Worm (Caenorhabditis elegans) whole organism, late embryonic: Measurements from ENCODE around the gene ZK792.7.

Experiments used
- C08G9.2 ChIP-seq: sonication (generic microtip); optimal IDR thresholded peaks from 2 replicates; lab custom pipeline; 2016; ENCODE audit warnings: mild to moderate bottlenecking, missing genetic modification characterization, moderate library complexity, missing compliant biosample characterization
- K02D7.2 ChIP-seq: sonication (generic microtip); optimal IDR thresholded peaks from 2 replicates; lab custom pipeline; 2017; ENCODE audit warnings: mild to moderate bottlenecking, missing genetic modification characterization, missing compliant biosample characterization
- K09A11.1 ChIP-seq: sonication (generic microtip); optimal IDR thresholded peaks from 2 replicates; lab custom pipeline; 2017; ENCODE audit warnings: antibody characterized with exemption, mild to moderate bottlenecking, missing genetic modification characterization, missing compliant biosample characterization; ENCODE audit not compliant: insufficient read depth
- T23F11.4 ChIP-seq: fragments of 200-800 bp; sonication (Bioruptor generic); optimal IDR thresholded peaks from 2 replicates; lab custom pipeline; 2018; ENCODE audit warnings: mild to moderate bottlenecking, missing genetic modification characterization, missing compliant biosample characterization
- ahr-1 ChIP-seq: sonication (generic microtip); optimal IDR thresholded peaks from 2 replicates; lab custom pipeline; 2016; ENCODE audit warnings: missing genetic modification characterization, missing compliant biosample characterization
- ceh-14 ChIP-seq: sonication (generic microtip); optimal IDR thresholded peaks from 2 replicates; lab custom pipeline; 2016; ENCODE audit warnings: missing genotype, missing genetic modification characterization, missing compliant biosample characterization
- ceh-18 ChIP-seq: sonication (generic microtip); optimal IDR thresholded peaks from 2 replicates; lab custom pipeline; 2016; ENCODE audit warnings: missing genetic modification characterization, missing compliant biosample characterization
- ceh-19 ChIP-seq: fragments of 200-800 bp; sonication (Bioruptor generic); optimal IDR thresholded peaks from 2 replicates; lab custom pipeline; 2018; ENCODE audit warnings: mild to moderate bottlenecking, missing genetic modification characterization, missing compliant biosample characterization
- ceh-24 ChIP-seq: sonication (generic microtip); optimal IDR thresholded peaks from 2 replicates; lab custom pipeline; 2016; ENCODE audit warnings: mild to moderate bottlenecking, missing genetic modification characterization, missing compliant biosample characterization
- ceh-30 ChIP-seq: fragments of 150-350 bp; optimal IDR thresholded peaks from 2 replicates; lab custom pipeline; 2014; ENCODE audit warnings: missing biosample characterization, missing genetic modification characterization
- ceh-31 ChIP-seq: sonication (generic microtip); optimal IDR thresholded peaks from 2 replicates; lab custom pipeline; 2016; ENCODE audit warnings: missing genetic modification characterization, missing compliant biosample characterization
- ceh-45 ChIP-seq: fragments of 200-800 bp; sonication (Bioruptor generic); IDR thresholded peaks from 2 replicates; pipeline ENCODE4 v1.3.6; 2022; ENCODE audit warnings: missing genetic modification reagents, missing genetic modification characterization, missing compliant biosample characterization
- ceh-48 ChIP-seq: sonication (generic microtip); optimal IDR thresholded peaks from 2 replicates; lab custom pipeline; 2016; ENCODE audit warnings: missing genetic modification characterization, inconsistent platforms, missing compliant biosample characterization
- ceh-9 ChIP-seq: sonication (generic microtip); optimal IDR thresholded peaks from 2 replicates; lab custom pipeline; 2016; ENCODE audit warnings: mild to moderate bottlenecking, missing genetic modification characterization, inconsistent platforms, missing compliant biosample characterization
- elt-2 ChIP-seq: sonication (generic microtip); optimal IDR thresholded peaks from 2 replicates; lab custom pipeline; 2016; ENCODE audit warnings: missing genetic modification reagents, missing genetic modification characterization, missing compliant biosample characterization
- ets-4 ChIP-seq: sonication (generic microtip); optimal IDR thresholded peaks from 2 replicates; lab custom pipeline; 2016; ENCODE audit warnings: missing genetic modification characterization, missing compliant biosample characterization
- fax-1 ChIP-seq: sonication (generic microtip); optimal IDR thresholded peaks from 2 replicates; lab custom pipeline; 2016; ENCODE audit warnings: missing genotype, missing genetic modification characterization, missing compliant biosample characterization
- fkh-10 ChIP-seq: fragments of 150-350 bp; optimal IDR thresholded peaks from 2 replicates; lab custom pipeline; 2014; ENCODE audit warnings: missing biosample characterization, missing genetic modification reagents, missing genetic modification characterization
- fkh-6 ChIP-seq: sonication (generic microtip); optimal IDR thresholded peaks from 2 replicates; lab custom pipeline; 2016; ENCODE audit warnings: missing genetic modification characterization, missing compliant biosample characterization
- hlh-15 ChIP-seq: sonication (generic microtip); optimal IDR thresholded peaks from 2 replicates; lab custom pipeline; 2016; ENCODE audit warnings: missing genetic modification characterization, missing compliant biosample characterization
- hlh-30 ChIP-seq: sonication (generic microtip); optimal IDR thresholded peaks from 2 replicates; lab custom pipeline; 2017; ENCODE audit warnings: antibody characterized with exemption, missing genetic modification characterization, missing compliant biosample characterization; ENCODE audit not compliant: insufficient read depth
- hlh-6 ChIP-seq: sonication (generic microtip); optimal IDR thresholded peaks from 2 replicates; lab custom pipeline; 2016; ENCODE audit warnings: missing genotype, missing genetic modification characterization, missing compliant biosample characterization
- hlh-8 ChIP-seq: sonication (generic microtip); optimal IDR thresholded peaks from 2 replicates; lab custom pipeline; 2016; ENCODE audit warnings: missing genotype, missing genetic modification characterization, missing compliant biosample characterization
- lim-6 ChIP-seq: sonication (generic microtip); optimal IDR thresholded peaks from 2 replicates; lab custom pipeline; 2016; ENCODE audit warnings: missing genetic modification characterization, missing compliant biosample characterization
- madf-2 ChIP-seq: sonication (generic microtip); optimal IDR thresholded peaks from 2 replicates; lab custom pipeline; 2017; ENCODE audit warnings: missing genetic modification characterization, missing compliant biosample characterization
- npax-4 ChIP-seq: sonication (generic microtip); optimal IDR thresholded peaks from 2 replicates; lab custom pipeline; 2016; ENCODE audit warnings: missing genetic modification characterization, missing compliant biosample characterization
- pag-3 ChIP-seq: sonication (generic microtip); optimal IDR thresholded peaks from 2 replicates; lab custom pipeline; 2016; ENCODE audit warnings: missing compliant biosample characterization, missing genetic modification characterization, borderline replicate concordance
- pha-2 ChIP-seq: sonication (generic microtip); optimal IDR thresholded peaks from 2 replicates; lab custom pipeline; 2017; ENCODE audit warnings: mild to moderate bottlenecking, missing genetic modification characterization, missing compliant biosample characterization
- pha-4 ChIP-seq: fragments of 150-350 bp; optimal IDR thresholded peaks from 2 replicates; lab custom pipeline; 2018; ENCODE audit warnings: missing biosample characterization, missing genetic modification reagents, missing genetic modification characterization
- pros-1 ChIP-seq: fragments of 150-350 bp; optimal IDR thresholded peaks from 2 replicates; lab custom pipeline; 2014; ENCODE audit warnings: missing biosample characterization, missing genetic modification reagents, missing genetic modification characterization
- sox-2 ChIP-seq: fragments of 200-800 bp; sonication (Bioruptor generic); IDR thresholded peaks from 2 replicates; pipeline ENCODE4 v1.3.6; 2022; ENCODE audit warnings: missing genetic modification reagents, missing genetic modification characterization, missing compliant biosample characterization
- sox-4 ChIP-seq: sonication (generic microtip); optimal IDR thresholded peaks from 2 replicates; lab custom pipeline; 2017; ENCODE audit warnings: mild to moderate bottlenecking, missing genetic modification characterization, inconsistent platforms, missing compliant biosample characterization
- syd-9 ChIP-seq: sonication (generic microtip); optimal IDR thresholded peaks from 2 replicates; lab custom pipeline; 2016; ENCODE audit warnings: mild to moderate bottlenecking, missing genetic modification characterization, moderate library complexity, missing compliant biosample characterization
- tbx-2 ChIP-seq: sonication (generic microtip); optimal IDR thresholded peaks from 2 replicates; lab custom pipeline; 2016; ENCODE audit warnings: missing genetic modification characterization, missing compliant biosample characterization
- tbx-7 ChIP-seq: sonication (generic microtip); optimal IDR thresholded peaks from 2 replicates; lab custom pipeline; 2016; ENCODE audit warnings: missing genotype, missing genetic modification characterization, missing compliant biosample characterization
- ttx-3 ChIP-seq: sonication (generic microtip); optimal IDR thresholded peaks from 2 replicates; lab custom pipeline; 2016; ENCODE audit warnings: missing genetic modification reagents, missing genetic modification characterization, missing compliant biosample characterization
- unc-42 ChIP-seq: sonication (generic microtip); optimal IDR thresholded peaks from 2 replicates; lab custom pipeline; 2016; ENCODE audit warnings: missing genotype, missing genetic modification characterization, missing compliant biosample characterization
- unc-86 ChIP-seq: sonication (generic microtip); optimal IDR thresholded peaks from 2 replicates; lab custom pipeline; 2016; ENCODE audit warnings: missing genetic modification characterization, missing compliant biosample characterization
- zip-5 ChIP-seq: sonication (generic microtip); optimal IDR thresholded peaks from 2 replicates; lab custom pipeline; 2016; ENCODE audit warnings: missing genetic modification characterization, missing compliant biosample characterization
- ztf-16 ChIP-seq: sonication (generic microtip); optimal IDR thresholded peaks from 2 replicates; lab custom pipeline; 2017; ENCODE audit warnings: missing genetic modification characterization, missing compliant biosample characterization

ZK792.7 gene

DNA sequence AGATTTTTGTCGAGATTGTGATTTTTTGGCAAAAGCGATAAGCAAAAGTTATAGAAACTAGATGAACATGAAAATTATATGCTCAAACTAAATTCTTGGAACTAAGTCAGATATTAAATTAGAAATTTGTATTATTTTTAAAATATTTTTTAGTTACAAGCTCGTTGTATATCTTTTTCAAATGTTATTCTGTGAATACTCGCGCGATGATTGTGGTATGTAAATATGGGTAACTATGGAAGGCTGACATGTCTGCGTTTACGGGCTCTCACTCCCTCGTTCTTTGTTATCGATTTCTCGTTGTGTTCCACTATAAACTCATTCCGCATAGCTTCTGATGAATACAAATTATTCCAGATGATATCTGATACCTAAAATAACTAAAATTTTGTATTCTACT lies at the start of gene ZK792.7:
TSS of gene ZK792.7 (plus strand) at position 301 of the 400 bp plus-strand sequence.
- TF ChIP-seq ztf-16 = no peak
- peak; percentile 68 for TF ChIP-seq ceh-48 (tag; lab: Kevin White, UChicago)

DNA sequence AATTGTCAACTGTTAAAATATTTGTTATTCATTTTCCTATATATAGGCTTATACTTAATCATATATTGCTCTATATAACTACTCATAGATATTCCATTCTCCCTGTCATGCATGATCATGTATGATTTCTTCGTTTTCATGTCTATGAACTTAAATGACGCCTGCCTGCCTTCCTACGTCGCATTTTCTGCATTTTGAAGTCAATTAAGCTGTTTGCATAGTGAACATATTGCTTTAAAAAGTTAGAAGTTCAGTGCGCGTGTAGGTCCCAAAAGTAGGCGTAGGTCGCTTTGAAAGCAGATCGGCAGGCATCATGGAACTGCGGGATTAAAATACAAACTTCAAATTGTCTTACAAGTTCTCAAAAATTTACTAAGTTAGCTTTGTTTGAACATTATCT lies 49.5 kb upstream of the ZK792.7 start:
- TF ChIP-seq pag-3 (tag; lab: Kevin White, UChicago) (no peak), unc-42 (tag; lab: Kevin White, UChicago) (no peak), syd-9 (no peak), C08G9.2 (tag; lab: Kevin White, UChicago) (no peak), pha-2 (tag; lab: Kevin White, UChicago) (no peak), T23F11.4 (GFP tag; lab: Kevin White, UChicago) (no peak), lim-6 (no peak), tbx-7 (tag; lab: Kevin White, UChicago) (no peak), K02D7.2 (tag; lab: Kevin White, UChicago) (no peak), fkh-6 (tag; lab: Kevin White, UChicago) (no peak)

DNA sequence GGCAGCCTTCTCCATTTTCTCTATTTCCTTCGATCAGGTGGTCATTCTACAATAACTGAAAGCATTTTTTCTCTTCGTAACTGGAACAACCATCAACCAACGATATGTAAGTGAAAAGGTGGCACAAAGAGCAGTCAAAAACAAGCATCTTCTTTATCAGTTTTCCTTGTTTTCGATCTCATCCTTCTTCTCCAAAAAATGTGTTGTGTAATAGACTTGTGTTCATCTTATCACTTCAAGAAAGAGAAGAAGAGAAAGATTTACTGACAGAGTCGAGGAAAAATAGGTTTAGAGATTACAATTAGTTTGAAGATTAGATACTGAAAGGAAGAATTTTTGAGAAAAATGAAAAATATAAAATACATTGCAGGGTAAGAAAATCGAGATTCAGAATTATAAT lies 48.9 kb upstream of the ZK792.7 start:
- TF ChIP-seq ttx-3 (tag; lab: Kevin White, UChicago) (no peak), elt-2 (peak; percentile 17), ceh-24 (tag; lab: Kevin White, UChicago) (no peak)

DNA sequence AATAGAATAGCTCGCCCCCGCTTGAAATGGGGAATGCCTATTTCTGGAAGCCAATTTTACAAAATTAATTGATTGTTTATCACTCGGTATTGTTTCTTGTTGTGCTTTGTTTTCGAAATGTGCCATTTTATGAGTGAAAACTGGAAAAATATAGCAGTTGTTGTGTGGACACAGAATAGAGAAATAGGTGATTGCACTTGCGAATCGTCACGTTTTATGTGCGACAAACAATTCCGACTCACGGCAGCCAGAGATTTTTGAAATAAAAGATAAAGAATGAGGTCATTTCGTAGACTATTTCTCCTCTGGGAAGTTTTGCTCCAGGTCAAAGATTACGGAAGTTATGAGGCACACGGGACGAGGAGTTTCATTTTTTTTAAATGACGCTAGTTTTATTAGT lies 47.3 kb upstream of the ZK792.7 start:
- TF ChIP-seq ceh-9 (tag; lab: Kevin White, UChicago) (no peak), unc-86 (no peak), madf-2 (tag; lab: Kevin White, UChicago) (no peak), hlh-30 (no peak), ets-4 (tag; lab: Kevin White, UChicago) (no peak), pha-4 (tag; lab: Kevin White, UChicago) (no peak), K02D7.2 (tag; lab: Kevin White, UChicago) (no peak)

DNA sequence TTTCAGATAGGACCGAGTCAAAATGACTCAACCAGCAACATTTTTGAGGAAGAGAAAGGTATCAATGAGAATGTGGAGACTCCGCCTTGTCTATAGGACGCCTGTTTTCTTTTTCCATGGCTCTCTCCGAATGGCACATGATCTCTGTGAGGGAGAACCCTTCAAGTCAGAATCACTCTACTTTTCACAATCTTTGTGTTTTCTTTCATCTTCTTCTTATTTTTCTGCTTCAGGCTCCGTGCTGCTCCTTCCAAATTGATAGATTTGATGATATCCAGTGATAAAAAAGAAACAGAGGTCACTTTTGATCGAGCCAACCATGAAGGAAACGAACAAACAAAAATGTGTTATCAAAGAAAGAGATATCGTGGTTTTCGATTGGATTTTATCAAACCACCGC lies 45.2 kb upstream of the ZK792.7 start, which contains the start of gene ZK809.8:
TSS of gene ZK809.8 (minus strand) at position 34 of the 400 bp plus-strand sequence.
- TF ChIP-seq ceh-19 (GFP tag; lab: Kevin White, UChicago) = no peak
- no peak for TF ChIP-seq ceh-31 (tag; lab: Kevin White, UChicago)
- TF ChIP-seq hlh-15 = no peak
- TF ChIP-seq ahr-1 (tag; lab: Kevin White, UChicago) = no peak
- no peak for TF ChIP-seq hlh-6 (tag; lab: Kevin White, UChicago)
- TF ChIP-seq ceh-18 (tag; lab: Kevin White, UChicago) = peak; percentile 51

DNA sequence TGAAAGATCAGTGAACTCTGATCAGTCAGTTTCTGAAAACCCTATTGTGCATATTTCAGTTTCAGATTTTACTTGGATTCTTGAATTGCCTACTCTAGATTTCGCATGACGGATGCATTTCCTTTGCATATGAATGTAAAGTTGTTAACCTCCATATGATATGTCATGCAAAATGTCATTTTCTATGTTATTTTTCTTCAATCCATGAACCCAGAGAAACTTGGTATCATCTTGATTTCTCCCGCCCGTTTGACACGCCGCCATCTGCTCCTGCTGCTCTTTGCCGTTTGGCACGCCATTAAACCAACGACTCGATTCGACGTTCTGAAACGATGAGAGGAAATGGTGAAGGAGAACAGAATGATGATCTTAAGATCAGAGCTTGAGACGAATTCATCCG lies 43.9 kb upstream of the ZK792.7 start:
- TF ChIP-seq ceh-19 (GFP tag; lab: Kevin White, UChicago) = no peak
- TF ChIP-seq fkh-10 (GFP tag; lab: Kevin White, UChicago) = no peak
- TF ChIP-seq hlh-15 = no peak
- no peak for TF ChIP-seq npax-4 (tag; lab: Kevin White, UChicago)
- no peak for TF ChIP-seq tbx-2 (tag; lab: Kevin White, UChicago)
- TF ChIP-seq ceh-9 (tag; lab: Kevin White, UChicago) = no peak
- TF ChIP-seq elt-2 = no peak
- TF ChIP-seq pros-1 (tag; lab: Kevin White, UChicago) = no peak
- no peak for TF ChIP-seq ceh-48 (tag; lab: Kevin White, UChicago)

DNA sequence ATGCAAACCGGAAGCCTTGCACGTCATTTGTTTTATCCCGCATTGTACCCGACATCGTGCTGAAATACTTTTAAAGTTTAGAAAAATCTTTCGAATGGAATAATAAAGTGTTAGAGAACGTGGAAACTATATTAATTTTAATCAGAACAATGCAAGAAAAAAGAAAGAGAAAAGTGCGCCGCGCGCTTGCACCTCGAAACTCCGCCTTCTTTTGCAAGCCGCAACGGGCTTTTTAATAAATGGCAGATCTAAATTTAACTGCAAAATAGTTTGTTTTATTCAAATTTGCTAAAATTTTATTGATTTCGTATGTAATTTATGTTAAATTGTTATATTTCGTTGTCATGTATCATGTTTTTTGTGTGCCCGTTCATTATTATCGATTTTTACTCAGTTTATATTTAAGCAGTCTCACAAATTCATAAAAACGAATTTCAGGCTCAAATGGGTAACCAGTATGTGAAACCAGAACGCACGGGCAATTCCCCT lies 42.2 kb upstream of the ZK792.7 start, which contains the start of the genes acl-3 and ndub-6:
TSS of gene acl-3 (minus strand) at position 59 of the 489 bp plus-strand sequence.
TSS of gene ndub-6 (plus strand) at position 439 of the 489 bp plus-strand sequence.
- TF ChIP-seq ceh-45 (GFP tag; lab: Robert Waterston, UW) (no peak), ceh-14 (tag; lab: Kevin White, UChicago) (no peak), lim-6 (no peak), hlh-8 (tag; lab: Kevin White, UChicago) (no peak), npax-4 (tag; lab: Kevin White, UChicago) (no peak), ceh-30 (tag; lab: Kevin White, UChicago) (no peak), fax-1 (tag; lab: Kevin White, UChicago) (no peak), zip-5 (no peak), ceh-9 (tag; lab: Kevin White, UChicago) (no peak), ceh-48 (tag; lab: Kevin White, UChicago) (no peak), K09A11.1 (tag; lab: Kevin White, UChicago) (no peak), sox-2 (GFP tag; lab: Robert Waterston, UW) (no peak), C08G9.2 (tag; lab: Kevin White, UChicago) (no peak), sox-4 (tag; lab: Kevin White, UChicago) (no peak), hlh-30 (no peak), K02D7.2 (tag; lab: Kevin White, UChicago) (no peak), elt-2 (no peak)
